Fruit fly (Drosophila melanogaster) whole organism: ENCODE data around the gene CG42553.

Experiments used
- CG8478 ChIP-seq: fragments of >200 bp; optimal IDR thresholded peaks from 2 replicates; lab custom pipeline; 2018; ENCODE audit warnings: inconsistent platforms
- Dll ChIP-seq: fragments of >200 bp; optimal IDR thresholded peaks from 2 replicates; lab custom pipeline; 2017
- EcR ChIP-seq, 2 experiments: fragments of >200 bp; optimal IDR thresholded peaks; 2 replicates each; lab custom pipeline; 2017; ENCODE audit warnings: missing biosample characterization in 2 of 2, missing genetic modification characterization in 2 of 2, missing genetic modification reagents in 2 of 2
- pan ChIP-seq: fragments of >200 bp; optimal IDR thresholded peaks from 2 replicates; lab custom pipeline; 2017
- psq ChIP-seq: fragments of >200 bp; optimal IDR thresholded peaks from 2 replicates; lab custom pipeline; 2017
- usp ChIP-seq: fragments of >200 bp; optimal IDR thresholded peaks from 2 replicates; lab custom pipeline; 2017; ENCODE audit warnings: missing biosample characterization, missing genetic modification characterization, mixed read lengths

The CG42553 gene

dm6 chr3L:833878-834277 is at the start of gene CG42553:
TSS of gene CG42553 (plus strand) at chr3L:834093.
- no peak for TF ChIP-seq usp (GFP tag; lab: Kevin White, UChicago)
- TF ChIP-seq Dll (lab: Kevin White, UChicago), result no peak
- no peak for TF ChIP-seq CG8478 (lab: Kevin White, UChicago)
- no peak for TF ChIP-seq psq (lab: Kevin White, UChicago)
- TF ChIP-seq EcR (GFP tag; optimal IDR thresholded peaks at IDR 0.05; lab: Kevin White, UChicago), result no peak

dm6 chr3L:784111-784960 is 49.6 kb upstream of the CG42553 start:
- TF ChIP-seq CG8478 (lab: Kevin White, UChicago), result no peak
- no peak for TF ChIP-seq pan (lab: Kevin White, UChicago)
- no peak for TF ChIP-seq Dll (lab: Kevin White, UChicago)
- no peak for TF ChIP-seq psq (lab: Kevin White, UChicago)
- no peak for TF ChIP-seq usp (GFP tag; lab: Kevin White, UChicago)
- no peak for TF ChIP-seq EcR (GFP tag; optimal IDR thresholded peaks at IDR 0.05; lab: Kevin White, UChicago)

- TF ChIP-seq pan (lab: Kevin White, UChicago) (no peak), usp (GFP tag; lab: Kevin White, UChicago) (no peak), EcR (GFP tag; optimal IDR thresholded peaks at IDR 0.05; lab: Kevin White, UChicago) (peak in 1 of 2 experiments; percentile 14), Dll (lab: Kevin White, UChicago) (no peak), psq (lab: Kevin White, UChicago) (no peak)
Observed at dm6 chr3L:785726-786351, 48.1 kb upstream of the CG42553 start.

dm6 chr3L:786835-787234 is 47.1 kb upstream of the CG42553 start:
- TF ChIP-seq psq (lab: Kevin White, UChicago) (no peak), usp (GFP tag; lab: Kevin White, UChicago) (no peak), CG8478 (lab: Kevin White, UChicago) (no peak), pan (lab: Kevin White, UChicago) (no peak), Dll (lab: Kevin White, UChicago) (no peak), EcR (GFP tag; optimal IDR thresholded peaks at IDR 0.05; lab: Kevin White, UChicago) (no peak)

dm6 chr3L:787635-788034 is 46.3 kb upstream of the CG42553 start:
- TF ChIP-seq pan (lab: Kevin White, UChicago) (no peak), EcR (GFP tag; optimal IDR thresholded peaks at IDR 0.05; lab: Kevin White, UChicago) (peak in 1 of 2 experiments; percentile 59)

dm6 chr3L:788961-789360 is 44.9 kb upstream of the CG42553 start:
- TF ChIP-seq psq (lab: Kevin White, UChicago), result no peak
- TF ChIP-seq EcR (GFP tag; optimal IDR thresholded peaks at IDR 0.05; lab: Kevin White, UChicago), result no peak
- TF ChIP-seq pan (lab: Kevin White, UChicago), result no peak
- TF ChIP-seq usp (GFP tag; lab: Kevin White, UChicago), result no peak
- TF ChIP-seq CG8478 (lab: Kevin White, UChicago), result no peak
- no peak for TF ChIP-seq Dll (lab: Kevin White, UChicago)

- no peak for TF ChIP-seq psq (lab: Kevin White, UChicago)
- TF ChIP-seq pan (lab: Kevin White, UChicago), result no peak
- TF ChIP-seq Dll (lab: Kevin White, UChicago), result no peak
- no peak for TF ChIP-seq usp (GFP tag; lab: Kevin White, UChicago)
- no peak for TF ChIP-seq EcR (GFP tag; optimal IDR thresholded peaks at IDR 0.05; lab: Kevin White, UChicago)
- TF ChIP-seq CG8478 (lab: Kevin White, UChicago), result no peak
Observed at dm6 chr3L:791251-791991, 42.5 kb upstream of the CG42553 start.

dm6 chr3L:793733-794320 is 40.1 kb upstream of the CG42553 start:
- no peak for TF ChIP-seq Dll (lab: Kevin White, UChicago)
- TF ChIP-seq usp (GFP tag; lab: Kevin White, UChicago), result no peak
- TF ChIP-seq psq (lab: Kevin White, UChicago), result no peak
- no peak for TF ChIP-seq CG8478 (lab: Kevin White, UChicago)
- no peak for TF ChIP-seq EcR (GFP tag; optimal IDR thresholded peaks at IDR 0.05; lab: Kevin White, UChicago)
- TF ChIP-seq pan (lab: Kevin White, UChicago), result no peak

- TF ChIP-seq usp (GFP tag; lab: Kevin White, UChicago) (no peak), pan (lab: Kevin White, UChicago) (no peak), EcR (GFP tag; optimal IDR thresholded peaks at IDR 0.05; lab: Kevin White, UChicago) (no peak), psq (lab: Kevin White, UChicago) (no peak), CG8478 (lab: Kevin White, UChicago) (no peak), Dll (lab: Kevin White, UChicago) (no peak)
Observed at dm6 chr3L:794462-794861, 39.4 kb upstream of the CG42553 start.

- TF ChIP-seq Dll (lab: Kevin White, UChicago), result no peak
- no peak for TF ChIP-seq psq (lab: Kevin White, UChicago)
- no peak for TF ChIP-seq CG8478 (lab: Kevin White, UChicago)
- TF ChIP-seq pan (lab: Kevin White, UChicago), result no peak
- no peak for TF ChIP-seq usp (GFP tag; lab: Kevin White, UChicago)
- no peak for TF ChIP-seq EcR (GFP tag; optimal IDR thresholded peaks at IDR 0.05; lab: Kevin White, UChicago)
Observed at dm6 chr3L:795001-795400, 38.9 kb upstream of the CG42553 start.
